Worm (Caenorhabditis elegans): ENCODE data around the gene Y38C1AA.19.
A peak's percentile ranks its signal among the peaks of the same experiment; 100 is the strongest.

Y38C1AA.19 gene

DNA sequence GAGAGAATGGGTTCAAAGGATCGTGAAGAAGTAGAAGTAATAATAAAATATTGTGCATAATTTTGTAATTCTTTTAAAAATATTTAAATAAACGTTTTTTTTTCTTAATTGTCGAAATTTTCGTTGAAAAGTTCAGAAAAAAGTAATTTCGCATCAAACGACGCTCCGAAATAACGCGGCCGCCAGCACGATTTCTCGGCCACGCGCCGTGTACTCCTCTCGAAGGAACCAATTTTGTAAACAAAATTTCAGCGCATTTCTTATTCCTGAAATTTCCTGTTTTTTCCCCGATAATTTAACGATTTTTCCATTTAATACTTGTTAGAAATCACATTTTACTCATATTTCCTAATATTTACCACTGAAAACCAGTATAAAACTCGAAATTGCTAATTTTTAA is 32.1 kb downstream of the Y38C1AA.19 start, which contains the start of gene Y38C1AA.12 (continued):
- TF ChIP-seq mxl-2 (GFP tag; conservative IDR thresholded peaks at IDR 0.05) (no peak), F10B5.3 (tag; optimal IDR thresholded peaks at IDR 0.05) (no peak), dmd-6 (GFP tag; IDR thresholded peaks at IDR 0.05) (peak; percentile 84), nhr-6 (tag; optimal IDR thresholded peaks at IDR 0.05) (peak; percentile 72), fkh-10 (GFP tag; optimal IDR thresholded peaks at IDR 0.05) (peak; percentile 53), unc-39 (tag; optimal IDR thresholded peaks at IDR 0.05) (no peak), F49E8.2 (tag; optimal IDR thresholded peaks at IDR 0.05; ENCODE audit: borderline replicate concordance) (peak; percentile 56), nhr-28 (tag; optimal IDR thresholded peaks at IDR 0.05) (peak; percentile 27), hif-1 (tag; optimal IDR thresholded peaks at IDR 0.05) (peak in 1 of 2 experiments; percentile 92), zfp-3 (GFP tag; conservative IDR thresholded peaks at IDR 0.05) (peak; percentile 67; the same call in 1 of the 2 replicates), R02D3.7 (tag; optimal IDR thresholded peaks at IDR 0.05) (no peak), nhr-48 (tag; optimal IDR thresholded peaks at IDR 0.05) (no peak), ceh-44 (GFP tag; IDR thresholded peaks at IDR 0.05) (peak; percentile 58; the same call in 1 of the 2 replicates), nhr-111 (GFP tag; optimal IDR thresholded peaks at IDR 0.05) (no peak), duxl-1 (tag; optimal IDR thresholded peaks at IDR 0.05; ENCODE audit: poor library complexity) (peak; percentile 56), ctbp-1 (GFP tag; IDR thresholded peaks at IDR 0.05) (0 out of 2 replicates have a peak, but pooled peaks have one; percentile 18), daf-16 (GFP tag; optimal IDR thresholded peaks at IDR 0.05) (peak; percentile 51 to 62), daf-16 (tag; optimal IDR thresholded peaks at IDR 0.05) (peak; percentile 74), nhr-76 (tag; optimal IDR thresholded peaks at IDR 0.05) (no peak), ztf-11 (tag; optimal IDR thresholded peaks at IDR 0.05) (no peak), hlh-30 (tag; optimal IDR thresholded peaks at IDR 0.05; ENCODE audit: insufficient read depth) (peak; percentile 37), dve-1 (tag; optimal IDR thresholded peaks at IDR 0.05; ENCODE audit: insufficient read depth) (peak; percentile 57), F37D6.2 (tag; optimal IDR thresholded peaks at IDR 0.05) (peak; percentile 48), lin-38 (GFP tag; IDR thresholded peaks at IDR 0.05) (peak; percentile 78), nhr-10 (tag; optimal IDR thresholded peaks at IDR 0.05) (no peak), daf-19 (GFP tag; conservative IDR thresholded peaks at IDR 0.05) (no peak), set-16 (GFP tag; IDR thresholded peaks at IDR 0.05) (no peak), ceh-32 (tag; optimal IDR thresholded peaks at IDR 0.05; ENCODE audit: poor library complexity) (no peak), snpc-4 (tag; optimal IDR thresholded peaks at IDR 0.05) (no peak), nhr-77 (tag; optimal IDR thresholded peaks at IDR 0.05) (peak; percentile 69), pha-4 (GFP tag; IDR thresholded peaks at IDR 0.05) (peak; percentile 30; the same call in 1 of the 2 replicates), pha-4 (tag; optimal IDR thresholded peaks at IDR 0.05) (no peak), nhr-237 (tag; optimal IDR thresholded peaks at IDR 0.05) (no peak), T20F7.1 (GFP tag; optimal IDR thresholded peaks at IDR 0.05) (peak; percentile 98), Y48G9A.11 (GFP tag; IDR thresholded peaks at IDR 0.05) (peak; percentile 98), aha-1 (tag) (no peak), mes-2 (tag; optimal IDR thresholded peaks at IDR 0.05; ENCODE audit: poor library complexity, severe bottlenecking) (peak; percentile 99), lin-13 (GFP tag; optimal IDR thresholded peaks at IDR 0.05) (no peak), ceh-20 (GFP tag; IDR thresholded peaks at IDR 0.05) (no peak), daf-8 (GFP tag; IDR thresholded peaks at IDR 0.05) (no peak), ceh-62 (tag; optimal IDR thresholded peaks at IDR 0.05) (no peak), lin-1 (GFP tag; IDR thresholded peaks at IDR 0.05) (peak; percentile 22; the same call in 1 of the 2 replicates)

DNA sequence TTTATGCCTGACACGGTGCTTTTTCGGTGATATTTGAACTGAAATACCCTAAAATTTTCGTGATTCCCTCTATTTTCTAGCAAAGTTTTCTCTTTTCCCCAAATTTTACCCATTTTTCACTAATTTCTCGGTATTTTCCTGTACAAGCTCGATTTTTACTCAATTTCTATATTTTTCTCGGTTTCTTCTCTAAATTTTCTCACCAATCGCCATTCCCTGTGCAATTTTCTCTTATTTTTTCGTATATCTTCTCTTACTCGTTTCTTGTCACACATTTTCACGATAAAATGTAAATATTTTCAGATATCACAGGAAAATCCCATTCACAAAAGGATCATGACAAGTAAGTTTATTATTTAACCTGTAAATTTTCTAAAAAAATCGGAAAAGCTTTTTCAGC is 34.5 kb downstream of the Y38C1AA.19 start, which contains the start of gene csn-3:
csn-3 (plus strand) TSS at position 301 of the 400 bp plus-strand sequence.
- TF ChIP-seq hlh-30 (tag; optimal IDR thresholded peaks at IDR 0.05; ENCODE audit: insufficient read depth) (no peak), ama-1 (optimal IDR thresholded peaks at IDR 0.05) (no peak), nhr-111 (GFP tag; optimal IDR thresholded peaks at IDR 0.05) (no peak), hlh-11 (tag; optimal IDR thresholded peaks at IDR 0.05) (no peak), ceh-32 (tag; optimal IDR thresholded peaks at IDR 0.05; ENCODE audit: poor library complexity) (no peak), ceh-82 (tag; optimal IDR thresholded peaks at IDR 0.05) (no peak), ces-1 (GFP tag; optimal IDR thresholded peaks at IDR 0.05) (no peak), lin-38 (GFP tag; IDR thresholded peaks at IDR 0.05) (no peak), ztf-11 (tag; optimal IDR thresholded peaks at IDR 0.05) (no peak), unc-62 (GFP tag; optimal IDR thresholded peaks at IDR 0.05 in 1 of 2) (no peak), unc-62 (tag; optimal IDR thresholded peaks at IDR 0.05) (no peak), saeg-2 (GFP tag; IDR thresholded peaks at IDR 0.05) (no peak), jun-1 (tag; optimal IDR thresholded peaks at IDR 0.05) (no peak), nhr-28 (tag; optimal IDR thresholded peaks at IDR 0.05) (no peak)
